Worm (Caenorhabditis elegans) whole organism, L4/young adult: ENCODE data around the gene ZK637.12.

ENCODE experiments used
- W03F9.2 ChIP-seq: fragments of 150-350 bp; optimal IDR thresholded peaks from 2 replicates; lab custom pipeline; 2014; ENCODE audit warnings: missing biosample characterization, missing genetic modification characterization
- him-1 ChIP-seq: sonication (generic microtip); optimal IDR thresholded peaks from 2 replicates; lab custom pipeline; 2016; ENCODE audit warnings: missing genotype, missing genetic modification reagents, missing genetic modification characterization, missing compliant biosample characterization

DNA sequence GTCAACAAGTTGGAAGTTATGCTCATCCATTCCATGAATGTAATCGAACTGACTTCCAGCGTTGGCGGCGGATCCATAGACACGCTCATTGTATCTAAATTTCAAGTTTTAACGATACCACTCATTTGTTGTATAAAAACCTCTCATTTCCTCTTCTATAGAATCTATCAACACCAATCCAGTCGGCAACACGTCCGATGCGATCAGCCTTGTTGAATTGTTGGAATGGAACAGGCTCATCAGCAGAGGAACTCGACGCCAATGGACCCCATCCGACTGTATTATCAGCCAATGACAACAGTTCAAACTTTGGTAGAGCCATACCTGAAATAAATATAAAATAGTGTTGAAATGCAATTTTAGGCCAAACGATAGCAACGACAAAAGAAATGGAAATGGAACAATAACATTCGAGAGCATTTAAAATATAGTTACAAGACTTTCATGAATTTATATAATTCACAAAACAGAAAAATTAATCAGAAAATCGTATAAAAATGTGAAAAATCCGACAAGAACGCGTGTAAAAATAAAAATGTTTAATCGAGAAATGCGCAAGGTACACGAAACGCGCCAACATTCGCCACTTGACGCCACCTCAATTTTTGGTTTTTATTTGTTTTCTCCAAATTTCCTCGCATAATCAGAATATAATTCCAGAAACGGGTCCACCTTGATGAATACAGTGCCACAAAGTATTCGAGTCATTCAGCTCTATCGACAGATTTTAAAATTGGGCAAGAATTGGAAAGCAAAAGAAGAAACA lies 47.4 kb downstream of the ZK637.12 start, which contains the start of the genes eif-3.D and R08D7.4:
- TF ChIP-seq W03F9.2 (tag; lab: Kevin White, UChicago): peak; percentile 79
- TF ChIP-seq him-1 (tag; lab: Kevin White, UChicago): no peak
